Fruit fly (Drosophila melanogaster): ENCODE measurements around the gene Cp38.

Cp38 gene

dm6 chrX:8520517-8520916 is 38.9 kb downstream of the Cp38 start (continued):
- TF ChIP-seq cwo (GFP tag; optimal IDR thresholded peaks at IDR 0.05) (no peak), bbx (GFP tag; IDR thresholded peaks at IDR 0.05; ENCODE audit: partially characterized antibody) (no peak), CG11695 (GFP tag; IDR thresholded peaks at IDR 0.05) (no peak), nau (GFP tag; optimal IDR thresholded peaks at IDR 0.05) (peak; percentile 4), CG18011 (GFP tag; optimal IDR thresholded peaks at IDR 0.05) (no peak), phol (tag; optimal IDR thresholded peaks at IDR 0.05) (no peak), CG12104 (GFP tag; optimal IDR thresholded peaks at IDR 0.05) (no peak), CG32772 (GFP tag; IDR thresholded peaks at IDR 0.05) (no peak), ewg (GFP tag; optimal IDR thresholded peaks at IDR 0.05) (no peak), CG3995 (GFP tag; optimal IDR thresholded peaks at IDR 0.05) (no peak), CG7839 (tag; optimal IDR thresholded peaks at IDR 0.05) (no peak), CG16779 (GFP tag; IDR thresholded peaks at IDR 0.05) (no peak), dan (GFP tag; IDR thresholded peaks at IDR 0.05) (no peak), CG2678 (tag; optimal IDR thresholded peaks at IDR 0.05) (no peak), CG6813 (GFP tag; optimal IDR thresholded peaks at IDR 0.05) (no peak), CG1602 (GFP tag; optimal IDR thresholded peaks at IDR 0.05) (no peak), CG33213 (GFP tag; optimal IDR thresholded peaks at IDR 0.05) (no peak), CG6254 (GFP tag; optimal IDR thresholded peaks at IDR 0.05) (no peak), CG17912 (GFP tag; optimal IDR thresholded peaks at IDR 0.05) (no peak), danr (GFP tag; IDR thresholded peaks at IDR 0.05) (no peak), Dp (GFP tag; optimal IDR thresholded peaks at IDR 0.05) (no peak), tll (GFP tag; optimal IDR thresholded peaks at IDR 0.05) (no peak), her (GFP tag; optimal IDR thresholded peaks at IDR 0.05) (no peak), CG13424 (tag; optimal IDR thresholded peaks at IDR 0.05) (no peak), zfh2 (GFP tag; optimal IDR thresholded peaks at IDR 0.05) (no peak), CG13123 (GFP tag; optimal IDR thresholded peaks at IDR 0.05) (no peak), Med (GFP tag) (peak; percentile 31), ato (GFP tag; IDR thresholded peaks at IDR 0.05; ENCODE audit: partially characterized antibody) (no peak), cg (GFP tag; optimal IDR thresholded peaks at IDR 0.05) (peak; percentile 34), CG2889 (GFP tag; IDR thresholded peaks at IDR 0.05) (no peak), CG16815 (GFP tag; optimal IDR thresholded peaks at IDR 0.05) (no peak), CG31441 (GFP tag; IDR thresholded peaks at IDR 0.05) (no peak), Stat92E (GFP tag; optimal IDR thresholded peaks at IDR 0.05) (no peak), Hmr (GFP tag; optimal IDR thresholded peaks at IDR 0.05) (no peak), exex (tag; optimal IDR thresholded peaks at IDR 0.05) (no peak), CG7786 (GFP tag; optimal IDR thresholded peaks at IDR 0.05) (no peak), CG11504 (tag; optimal IDR thresholded peaks at IDR 0.05) (no peak), mirr (GFP tag; optimal IDR thresholded peaks at IDR 0.05) (no peak), Nf-YA (GFP tag; IDR thresholded peaks at IDR 0.05) (no peak), Trl (optimal IDR thresholded peaks at IDR 0.05) (no peak), Trl (GFP tag; optimal IDR thresholded peaks at IDR 0.05) (no peak), CG11723 (GFP tag; optimal IDR thresholded peaks at IDR 0.05) (no peak), CG15601 (tag; optimal IDR thresholded peaks at IDR 0.05) (no peak), CG7271 (tag; optimal IDR thresholded peaks at IDR 0.05) (no peak), tgo (GFP tag; IDR thresholded peaks at IDR 0.05) (no peak), Hsf (GFP tag; optimal IDR thresholded peaks at IDR 0.05) (no peak), chm (GFP tag; IDR thresholded peaks at IDR 0.05) (0 out of 2 replicates have a peak, but pooled peaks have one; percentile 32), schlank (tag; optimal IDR thresholded peaks at IDR 0.05) (no peak), CG2199 (GFP tag; IDR thresholded peaks at IDR 0.05) (no peak), pho (GFP tag; optimal IDR thresholded peaks at IDR 0.05) (no peak), gt (GFP tag; IDR thresholded peaks at IDR 0.05) (no peak)
